1 fruit fly cellular context compared by ENCODE assay signal in the genomic region with DNA sequence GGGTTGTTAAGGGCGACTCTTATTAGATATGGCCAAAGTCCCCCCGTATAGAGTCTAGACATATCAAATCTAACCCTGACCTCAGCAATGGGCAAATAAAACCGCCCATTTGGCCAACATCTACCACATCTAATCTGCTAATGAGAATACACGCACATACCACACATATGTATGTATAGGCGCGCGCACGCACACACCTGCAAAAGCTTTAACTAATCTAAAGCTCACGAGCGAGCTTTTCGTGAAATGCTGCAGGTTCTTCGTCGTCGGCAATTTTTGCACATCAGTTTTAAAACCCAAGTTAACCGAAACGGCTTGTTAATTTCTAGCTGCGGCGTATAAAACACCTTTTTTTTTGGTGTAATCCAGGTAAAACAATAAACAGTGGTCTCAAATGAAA.
TF ChIP-seq lines count a peak whose summit lies in the region.

No protein-coding gene starts in this region.

TF ChIP-seq in whole organism, embryonic, 481 proteins besides CTCF, POLR2A, EP300 and RAD21 (continued from another document):
- no peak for TF ChIP-seq CG6272 (GFP tag; IDR thresholded peaks at IDR 0.05; lab: Robert Waterston, UW)
- 0 out of 2 replicates have a peak, but pooled peaks have one; percentile 37 for TF ChIP-seq tna (GFP tag; IDR thresholded peaks at IDR 0.05; lab: Robert Waterston, UW; ENCODE audit: partially characterized antibody)
- no peak for TF ChIP-seq Meics (GFP tag; optimal IDR thresholded peaks at IDR 0.05; lab: Kevin White, UChicago)
- peak; percentile 68 for TF ChIP-seq cg (GFP tag; optimal IDR thresholded peaks at IDR 0.05; lab: Kevin White, UChicago)
- TF ChIP-seq Hr39 (optimal IDR thresholded peaks at IDR 0.05; lab: Kevin White, UChicago) = no peak
- TF ChIP-seq so (GFP tag; IDR thresholded peaks at IDR 0.05; lab: Robert Waterston, UW) = no peak
- TF ChIP-seq abd-A (tag; optimal IDR thresholded peaks at IDR 0.05; lab: Kevin White, UChicago) = peak; percentile 48
- TF ChIP-seq sim (GFP tag; IDR thresholded peaks at IDR 0.05; lab: Robert Waterston, UW) = no peak
- no peak for TF ChIP-seq CG10959 (GFP tag; IDR thresholded peaks at IDR 0.05; lab: Robert Waterston, UW)
- TF ChIP-seq CG31224 (GFP tag; IDR thresholded peaks at IDR 0.05; lab: Robert Waterston, UW) = no peak
- TF ChIP-seq CG7839 (tag; optimal IDR thresholded peaks at IDR 0.05; lab: Kevin White, UChicago) = no peak
- TF ChIP-seq CG10147 (GFP tag; optimal IDR thresholded peaks at IDR 0.05; lab: Kevin White, UChicago) = no peak
- TF ChIP-seq ems (GFP tag; optimal IDR thresholded peaks at IDR 0.05; lab: Kevin White, UChicago) = no peak
- TF ChIP-seq ab (GFP tag; optimal IDR thresholded peaks at IDR 0.05; lab: Kevin White, UChicago) = no peak
- TF ChIP-seq CG12155 (GFP tag; optimal IDR thresholded peaks at IDR 0.05; lab: Kevin White, UChicago) = no peak
- TF ChIP-seq klu (GFP tag; IDR thresholded peaks at IDR 0.05; lab: Robert Waterston, UW) = no peak
- TF ChIP-seq Camta (GFP tag; optimal IDR thresholded peaks at IDR 0.05; lab: Kevin White, UChicago) = no peak
- TF ChIP-seq sna (GFP tag; IDR thresholded peaks at IDR 0.05; lab: Robert Waterston, UW; ENCODE audit: partially characterized antibody) = no peak
- no peak for TF ChIP-seq CG9437 (GFP tag; optimal IDR thresholded peaks at IDR 0.05; lab: Kevin White, UChicago)
- TF ChIP-seq Dref (GFP tag; IDR thresholded peaks at IDR 0.05; lab: Robert Waterston, UW) = no peak
- TF ChIP-seq zfh2 (GFP tag; optimal IDR thresholded peaks at IDR 0.05; lab: Kevin White, UChicago) = no peak
- no peak for TF ChIP-seq CG9609 (GFP tag; optimal IDR thresholded peaks at IDR 0.05; lab: Kevin White, UChicago)
- no peak for TF ChIP-seq jigr1 (GFP tag; IDR thresholded peaks at IDR 0.05; lab: Robert Waterston, UW)
- TF ChIP-seq Lpt (GFP tag; optimal IDR thresholded peaks at IDR 0.05; lab: Kevin White, UChicago) = no peak
- no peak for TF ChIP-seq Myb (GFP tag; optimal IDR thresholded peaks at IDR 0.05; lab: Kevin White, UChicago)
- no peak for TF ChIP-seq CG3995 (GFP tag; optimal IDR thresholded peaks at IDR 0.05; lab: Kevin White, UChicago)
- TF ChIP-seq Hand (GFP tag; optimal IDR thresholded peaks at IDR 0.05; lab: Kevin White, UChicago) = no peak
- TF ChIP-seq CG34422 (GFP tag; IDR thresholded peaks at IDR 0.05; lab: Robert Waterston, UW) = peak; percentile 19; the same call in 1 of the 3 replicates
- TF ChIP-seq CG9797 (GFP tag; optimal IDR thresholded peaks at IDR 0.05; lab: Kevin White, UChicago) = no peak
- no peak for TF ChIP-seq D19B (GFP tag; optimal IDR thresholded peaks at IDR 0.05; lab: Kevin White, UChicago)
- no peak for TF ChIP-seq dpn (GFP tag; optimal IDR thresholded peaks at IDR 0.05; lab: Kevin White, UChicago)
- no peak for TF ChIP-seq ac (GFP tag; optimal IDR thresholded peaks at IDR 0.05; lab: Kevin White, UChicago)
- TF ChIP-seq mirr (GFP tag; optimal IDR thresholded peaks at IDR 0.05; lab: Kevin White, UChicago) = peak; percentile 60
- TF ChIP-seq CG5245 (GFP tag; optimal IDR thresholded peaks at IDR 0.05; lab: Kevin White, UChicago) = no peak
- peak; percentile 20; the same call in 1 of the 2 replicates for TF ChIP-seq Bgb (GFP tag; IDR thresholded peaks at IDR 0.05; lab: Robert Waterston, UW; ENCODE audit: partially characterized antibody)
- no peak for TF ChIP-seq CG10366 (GFP tag; IDR thresholded peaks at IDR 0.05; lab: Robert Waterston, UW)
- no peak for TF ChIP-seq repo (GFP tag; optimal IDR thresholded peaks at IDR 0.05; lab: Kevin White, UChicago)
- no peak for TF ChIP-seq tup (GFP tag; optimal IDR thresholded peaks at IDR 0.05; lab: Kevin White, UChicago)
- TF ChIP-seq gt (GFP tag; IDR thresholded peaks at IDR 0.05; lab: Robert Waterston, UW) = no peak
- no peak for TF ChIP-seq tin (GFP tag; optimal IDR thresholded peaks at IDR 0.05; lab: Kevin White, UChicago)
- TF ChIP-seq CG9215 (GFP tag; IDR thresholded peaks at IDR 0.05; lab: Robert Waterston, UW) = no peak
- no peak for TF ChIP-seq CG18476 (GFP tag; optimal IDR thresholded peaks at IDR 0.05; lab: Kevin White, UChicago)
- no peak for TF ChIP-seq ewg (GFP tag; optimal IDR thresholded peaks at IDR 0.05; lab: Kevin White, UChicago)
- TF ChIP-seq CG8290 (GFP tag; optimal IDR thresholded peaks at IDR 0.05; lab: Kevin White, UChicago) = no peak
- peak in 1 of 2 experiments; percentile 28 for TF ChIP-seq CG8290 (tag; optimal IDR thresholded peaks at IDR 0.05; lab: Kevin White, UChicago)
- no peak for TF ChIP-seq H2.0 (GFP tag; IDR thresholded peaks at IDR 0.05; lab: Robert Waterston, UW)
- TF ChIP-seq zf30C (GFP tag; optimal IDR thresholded peaks at IDR 0.05; lab: Kevin White, UChicago) = no peak
- no peak for TF ChIP-seq CG7963 (GFP tag; IDR thresholded peaks at IDR 0.05; lab: Robert Waterston, UW; ENCODE audit: partially characterized antibody)
- no peak for TF ChIP-seq yki (optimal IDR thresholded peaks at IDR 0.05; lab: Kevin White, UChicago)
- no peak for TF ChIP-seq fu2 (GFP tag; optimal IDR thresholded peaks at IDR 0.05; lab: Kevin White, UChicago)
- no peak for TF ChIP-seq Rfx (GFP tag; IDR thresholded peaks at IDR 0.05; lab: Robert Waterston, UW)
- no peak for TF ChIP-seq CG11504 (tag; optimal IDR thresholded peaks at IDR 0.05; lab: Kevin White, UChicago)
- TF ChIP-seq CG3847 (GFP tag; IDR thresholded peaks at IDR 0.05; lab: Robert Waterston, UW) = no peak
- TF ChIP-seq ERR (GFP tag; optimal IDR thresholded peaks at IDR 0.05; lab: Kevin White, UChicago) = no peak
- no peak for TF ChIP-seq Oaz (GFP tag; IDR thresholded peaks at IDR 0.05; lab: Robert Waterston, UW)
- no peak for TF ChIP-seq HmgZ (tag; optimal IDR thresholded peaks at IDR 0.05; lab: Kevin White, UChicago)
- TF ChIP-seq Chrac-16 (GFP tag; optimal IDR thresholded peaks at IDR 0.05; lab: Kevin White, UChicago) = no peak
- TF ChIP-seq Deaf1 (tag; optimal IDR thresholded peaks at IDR 0.05; lab: Kevin White, UChicago) = peak; percentile 60
- no peak for TF ChIP-seq CG2889 (GFP tag; IDR thresholded peaks at IDR 0.05; lab: Robert Waterston, UW)
- 0 out of 2 replicates have a peak, but pooled peaks have one; percentile 6 for TF ChIP-seq bbx (GFP tag; IDR thresholded peaks at IDR 0.05; lab: Robert Waterston, UW; ENCODE audit: partially characterized antibody)
- peak; percentile 95 for TF ChIP-seq exex (tag; optimal IDR thresholded peaks at IDR 0.05; lab: Kevin White, UChicago)
- no peak for TF ChIP-seq CG17912 (GFP tag; optimal IDR thresholded peaks at IDR 0.05; lab: Kevin White, UChicago)
- no peak for TF ChIP-seq CG32767 (GFP tag; IDR thresholded peaks at IDR 0.05; lab: Robert Waterston, UW)
- TF ChIP-seq Six4 (GFP tag; optimal IDR thresholded peaks at IDR 0.05; lab: Kevin White, UChicago) = no peak
- TF ChIP-seq Sox102F (GFP tag; optimal IDR thresholded peaks at IDR 0.05; lab: Kevin White, UChicago) = no peak
- TF ChIP-seq CG12236 (GFP tag; optimal IDR thresholded peaks at IDR 0.05; lab: Kevin White, UChicago) = no peak
- TF ChIP-seq HLH4C (GFP tag; IDR thresholded peaks at IDR 0.05; lab: Robert Waterston, UW; ENCODE audit: partially characterized antibody) = 0 out of 3 replicates have a peak, but pooled peaks have one; percentile 19
- TF ChIP-seq CG13287 (GFP tag; IDR thresholded peaks at IDR 0.05; lab: Robert Waterston, UW; ENCODE audit: partially characterized antibody) = peak; percentile 14; the same call in 1 of the 2 replicates
- no peak for TF ChIP-seq CG11247 (GFP tag; IDR thresholded peaks at IDR 0.05; lab: Robert Waterston, UW)
- TF ChIP-seq CG11723 (GFP tag; optimal IDR thresholded peaks at IDR 0.05; lab: Kevin White, UChicago) = no peak
- peak; percentile 63 for TF ChIP-seq CG34376 (GFP tag; optimal IDR thresholded peaks at IDR 0.05; lab: Kevin White, UChicago)
- no peak for TF ChIP-seq CG1602 (GFP tag; optimal IDR thresholded peaks at IDR 0.05; lab: Kevin White, UChicago)
- TF ChIP-seq B-H2 (GFP tag; optimal IDR thresholded peaks at IDR 0.05; lab: Kevin White, UChicago) = peak; percentile 49
- no peak for TF ChIP-seq kay (GFP tag; optimal IDR thresholded peaks at IDR 0.05; lab: Kevin White, UChicago)
- no peak for TF ChIP-seq CG8944 (GFP tag; optimal IDR thresholded peaks at IDR 0.05; lab: Kevin White, UChicago)
- no peak for TF ChIP-seq Hey (tag; optimal IDR thresholded peaks at IDR 0.05; lab: Kevin White, UChicago)
- TF ChIP-seq CG17328 (GFP tag; IDR thresholded peaks at IDR 0.05; lab: Robert Waterston, UW) = no peak
- TF ChIP-seq CG13123 (GFP tag; optimal IDR thresholded peaks at IDR 0.05; lab: Kevin White, UChicago) = no peak
- TF ChIP-seq nmo (GFP tag; optimal IDR thresholded peaks at IDR 0.05; lab: Kevin White, UChicago) = no peak
- no peak for TF ChIP-seq en (GFP tag; optimal IDR thresholded peaks at IDR 0.05; lab: Kevin White, UChicago)
- no peak for TF ChIP-seq Oli (tag; optimal IDR thresholded peaks at IDR 0.05; lab: Kevin White, UChicago)
- peak in 1 of 2 experiments; percentile 12 for TF ChIP-seq Hr78 (GFP tag; optimal IDR thresholded peaks at IDR 0.05; lab: Kevin White, UChicago)
- no peak for TF ChIP-seq CG12299 (tag; optimal IDR thresholded peaks at IDR 0.05; lab: Kevin White, UChicago)
- no peak for TF ChIP-seq hbn (GFP tag; IDR thresholded peaks at IDR 0.05; lab: Robert Waterston, UW; ENCODE audit: partially characterized antibody)
- no peak for TF ChIP-seq CG14965 (GFP tag; optimal IDR thresholded peaks at IDR 0.05; lab: Kevin White, UChicago; ENCODE audit: borderline replicate concordance)
- no peak for TF ChIP-seq cwo (GFP tag; optimal IDR thresholded peaks at IDR 0.05; lab: Kevin White, UChicago)
- peak; percentile 89; the same call in 3 of the 4 replicates for TF ChIP-seq chinmo (GFP tag; IDR thresholded peaks at IDR 0.05; lab: Robert Waterston, UW; ENCODE audit: partially characterized antibody)
- TF ChIP-seq chif (GFP tag; optimal IDR thresholded peaks at IDR 0.05; lab: Kevin White, UChicago) = no peak
- no peak for TF ChIP-seq CG17802 (tag; optimal IDR thresholded peaks at IDR 0.05; lab: Kevin White, UChicago)
- TF ChIP-seq CG15011 (GFP tag; optimal IDR thresholded peaks at IDR 0.05; lab: Kevin White, UChicago) = no peak
- no peak for TF ChIP-seq tll (GFP tag; optimal IDR thresholded peaks at IDR 0.05; lab: Kevin White, UChicago)
- no peak for TF ChIP-seq Atf3 (GFP tag; optimal IDR thresholded peaks at IDR 0.05; lab: Kevin White, UChicago)
- TF ChIP-seq Nf-YC (tag; optimal IDR thresholded peaks at IDR 0.05; lab: Kevin White, UChicago) = no peak
- 0 out of 2 replicates have a peak, but pooled peaks have one; percentile 12 for TF ChIP-seq Scr (GFP tag; IDR thresholded peaks at IDR 0.05; lab: Robert Waterston, UW; ENCODE audit: partially characterized antibody)
- TF ChIP-seq dati (GFP tag; IDR thresholded peaks at IDR 0.05; lab: Robert Waterston, UW) = no peak
- TF ChIP-seq prd (optimal IDR thresholded peaks at IDR 0.05; lab: Kevin White, UChicago) = no peak
- no peak for TF ChIP-seq prd (GFP tag; IDR thresholded peaks at IDR 0.05; lab: Robert Waterston, UW)
TF ChIP-seq in whole organism, embryonic: peak in this region for 25.
